Fruit fly (Drosophila melanogaster) whole organism, embryonic: ENCODE data around the gene CG12012.
A peak's percentile ranks its signal among the peaks of the same experiment; 100 is the strongest.

Experiments
- Bdp1 ChIP-seq: fragments of 200-800 bp; sonication (Bioruptor generic); optimal IDR thresholded peaks from 3 replicates; lab custom pipeline; 2016; ENCODE audit warnings: missing biosample characterization, missing genetic modification characterization
- CG11247 ChIP-seq: fragments of 200-800 bp; sonication (Bioruptor generic); IDR thresholded peaks from 2 replicates; pipeline ENCODE4 v1.3.6; 2022; ENCODE audit warnings: missing biosample characterization, missing genetic modification characterization
- CG11696 ChIP-seq: fragments of 200-800 bp; sonication (Bioruptor generic); IDR thresholded peaks from 2 replicates; pipeline ENCODE4 v1.3.6; 2022; ENCODE audit warnings: missing biosample characterization, missing genetic modification characterization
- CG12744 ChIP-seq: fragments of 200-800 bp; sonication (Bioruptor generic); optimal IDR thresholded peaks from 2 replicates; lab custom pipeline; 2016; ENCODE audit warnings: missing biosample characterization, missing genetic modification characterization
- CG13287 ChIP-seq: fragments of 200-800 bp; sonication (Bioruptor generic); IDR thresholded peaks from 2 replicates; pipeline ENCODE4 v1.3.6; 2022; ENCODE audit warnings: missing biosample characterization, missing genetic modification characterization; ENCODE audit not compliant: partially characterized antibody
- CG13296 ChIP-seq: fragments of 200-800 bp; sonication (Bioruptor generic); optimal IDR thresholded peaks from 3 replicates; lab custom pipeline; 2018; ENCODE audit warnings: missing biosample characterization, mild to moderate bottlenecking, missing genetic modification characterization
- CG1792 ChIP-seq: fragments of 200-800 bp; sonication (Bioruptor generic); optimal IDR thresholded peaks from 2 replicates; lab custom pipeline; 2016; ENCODE audit warnings: missing biosample characterization, missing genetic modification characterization
- CG18262 ChIP-seq: fragments of 200-800 bp; optimal IDR thresholded peaks from 3 replicates; lab custom pipeline; 2019; ENCODE audit warnings: missing biosample characterization, mild to moderate bottlenecking, missing genetic modification characterization, moderate library complexity
- CG2199 ChIP-seq: fragments of 200-800 bp; sonication (Bioruptor generic); IDR thresholded peaks from 3 replicates; pipeline ENCODE4 v1.3.6; 2022; ENCODE audit warnings: missing biosample characterization, missing genetic modification characterization
- CG30020 ChIP-seq: fragments of 200-800 bp; optimal IDR thresholded peaks from 2 replicates; lab custom pipeline; 2019; ENCODE audit warnings: missing biosample characterization, mild to moderate bottlenecking, missing genetic modification characterization, moderate library complexity
- CG4360 ChIP-seq: fragments of 200-800 bp; sonication (Bioruptor generic); IDR thresholded peaks from 2 replicates; pipeline ENCODE4 v1.3.6; 2022; ENCODE audit warnings: missing biosample characterization, missing genetic modification characterization
- CG6272 ChIP-seq: fragments of 200-800 bp; sonication (Bioruptor generic); IDR thresholded peaks from 2 replicates; pipeline ENCODE4 v1.3.6; 2022; ENCODE audit warnings: missing biosample characterization, missing genetic modification characterization
- CG6683 ChIP-seq: fragments of 200-800 bp; sonication (Bioruptor generic); optimal IDR thresholded peaks from 2 replicates; lab custom pipeline; 2017; ENCODE audit warnings: missing biosample characterization, mild to moderate bottlenecking, missing genetic modification characterization, missing genetic modification reagents
- CG7556 ChIP-seq: fragments of 200-800 bp; sonication (Bioruptor generic); optimal IDR thresholded peaks from 2 replicates; lab custom pipeline; 2017; ENCODE audit warnings: missing biosample characterization, mild to moderate bottlenecking, missing genetic modification characterization
- CG9215 ChIP-seq: fragments of 200-800 bp; sonication (Bioruptor generic); IDR thresholded peaks from 2 replicates; pipeline ENCODE4 v1.3.6; 2022; ENCODE audit warnings: missing biosample characterization, missing genetic modification characterization
- CHES-1-like ChIP-seq: fragments of 200-800 bp; sonication (Bioruptor generic); optimal IDR thresholded peaks from 2 replicates; lab custom pipeline; 2016; ENCODE audit warnings: missing biosample characterization, missing genetic modification characterization
- D ChIP-seq, 2 experiments: fragments of 200-800 bp in 1 of 2; fragments of >200 bp in 1 of 2; sonication (Bioruptor generic) in 1 of 2; optimal IDR thresholded peaks; 2 replicates in 1 of 2; 3 replicates in 1 of 2; lab custom pipeline; 2017; ENCODE audit warnings: mild to moderate bottlenecking in 1 of 2, missing biosample characterization in 1 of 2, missing genetic modification characterization in 1 of 2, missing genetic modification reagents in 1 of 2
- Dll ChIP-seq: fragments of 200-800 bp; sonication (Bioruptor generic); IDR thresholded peaks from 4 replicates; pipeline ENCODE4 v1.3.6; 2022; ENCODE audit warnings: missing biosample characterization, missing genetic modification characterization; ENCODE audit not compliant: partially characterized antibody
- H15 ChIP-seq: fragments of 200-800 bp; sonication (Bioruptor generic); IDR thresholded peaks from 3 replicates; pipeline ENCODE4 v1.3.6; 2022; ENCODE audit warnings: missing biosample characterization, missing genetic modification characterization
- HLHmδ ChIP-seq: fragments of 200-800 bp; sonication (Bioruptor generic); optimal IDR thresholded peaks from 2 replicates; lab custom pipeline; 2018; ENCODE audit warnings: missing biosample characterization, mild to moderate bottlenecking, missing genetic modification characterization, moderate library complexity
- Hand ChIP-seq: fragments of 200-800 bp; sonication (Bioruptor generic); optimal IDR thresholded peaks from 2 replicates; lab custom pipeline; 2017; ENCODE audit warnings: mild to moderate bottlenecking, missing biosample characterization, missing genetic modification reagents, missing genetic modification characterization
- Lpt ChIP-seq: fragments of >200 bp; optimal IDR thresholded peaks from 2 replicates; lab custom pipeline; 2018; ENCODE audit warnings: missing biosample characterization, missing genetic modification characterization
- MBD-R2 ChIP-seq: fragments of 200-800 bp; sonication (Bioruptor generic); IDR thresholded peaks from 2 replicates; pipeline ENCODE4 v1.3.6; 2022; ENCODE audit warnings: missing biosample characterization, missing genetic modification characterization
- Med ChIP-seq: fragments of 200-800 bp; sonication (Bioruptor generic); peaks from one replicate; lab custom pipeline; 2016; ENCODE audit warnings: missing biosample characterization, missing genetic modification characterization, mild to moderate bottlenecking, inconsistent platforms, moderate library complexity
- NC2α ChIP-seq: fragments of 200-800 bp; sonication (Bioruptor generic); optimal IDR thresholded peaks from 2 replicates; lab custom pipeline; 2016; ENCODE audit warnings: missing biosample characterization, missing genetic modification characterization
- Nf-YB ChIP-seq: fragments of 200-800 bp; sonication (Bioruptor generic); optimal IDR thresholded peaks from 3 replicates; lab custom pipeline; 2019; ENCODE audit warnings: missing biosample characterization, mild to moderate bottlenecking, missing genetic modification characterization, moderate library complexity
- Sox102F ChIP-seq: fragments of 200-800 bp; sonication (Bioruptor generic); optimal IDR thresholded peaks from 2 replicates; lab custom pipeline; 2018; ENCODE audit warnings: missing biosample characterization, mild to moderate bottlenecking, missing genetic modification characterization, moderate library complexity
- Sry-β ChIP-seq: fragments of 200-800 bp; sonication (Bioruptor generic); optimal IDR thresholded peaks from 2 replicates; lab custom pipeline; 2018; ENCODE audit warnings: missing biosample characterization, mild to moderate bottlenecking, missing genetic modification characterization, moderate library complexity
- Stat92E ChIP-seq, 3 experiments: fragments of >200 bp in 2 of 3; fragments of 200-800 bp in 1 of 3; sonication (Bioruptor generic) in 1 of 3; optimal IDR thresholded peaks; 2 replicates each; lab custom pipeline; 2017 to 2019; ENCODE audit warnings: missing biosample characterization in 3 of 3, missing genetic modification characterization in 3 of 3, mild to moderate bottlenecking in 1 of 3, moderate library complexity in 1 of 3
- Usf ChIP-seq: fragments of 200-800 bp; sonication (Bioruptor generic); optimal IDR thresholded peaks from 2 replicates; lab custom pipeline; 2017; ENCODE audit warnings: missing genotype, missing biosample characterization, missing genetic modification characterization
- ab ChIP-seq: fragments of 200-800 bp; sonication (Bioruptor generic); optimal IDR thresholded peaks from 2 replicates; lab custom pipeline; 2016; ENCODE audit warnings: missing biosample characterization, missing genetic modification characterization
- bsh ChIP-seq, 2 experiments: fragments of 200-800 bp; sonication (Bioruptor generic); optimal IDR thresholded peaks; 2 replicates each; lab custom pipeline; 2017 to 2018; ENCODE audit warnings: mild to moderate bottlenecking in 2 of 2, missing biosample characterization in 2 of 2, missing genetic modification characterization in 2 of 2, moderate library complexity in 1 of 2
- cad ChIP-seq: fragments of >200 bp; optimal IDR thresholded peaks from 2 replicates; lab custom pipeline; 2017; ENCODE audit warnings: missing biosample characterization, missing genetic modification characterization
- cato ChIP-seq: fragments of 200-800 bp; sonication (Bioruptor generic); optimal IDR thresholded peaks from 2 replicates; lab custom pipeline; 2016; ENCODE audit warnings: missing biosample characterization, missing genetic modification characterization, borderline replicate concordance
- cg ChIP-seq: fragments of 200-800 bp; sonication (Bioruptor generic); optimal IDR thresholded peaks from 3 replicates; lab custom pipeline; 2019; ENCODE audit warnings: missing biosample characterization, mild to moderate bottlenecking, missing genetic modification characterization, moderate library complexity
- chif ChIP-seq, 2 experiments: fragments of 200-800 bp; sonication (Bioruptor generic); optimal IDR thresholded peaks; 3 replicates each; lab custom pipeline; 2016; ENCODE audit warnings: missing biosample characterization in 2 of 2, missing genetic modification characterization in 2 of 2
- crc ChIP-seq: fragments of 200-800 bp; sonication (Bioruptor generic); optimal IDR thresholded peaks from 2 replicates; lab custom pipeline; 2016; ENCODE audit warnings: missing biosample characterization, missing genetic modification characterization
- dimm ChIP-seq: fragments of 200-800 bp; sonication (Bioruptor generic); IDR thresholded peaks from 2 replicates; pipeline ENCODE4 v1.3.6; 2022; ENCODE audit warnings: missing biosample characterization, missing genetic modification characterization
- dmrt11E ChIP-seq: fragments of 200-800 bp; sonication (Bioruptor generic); optimal IDR thresholded peaks from 3 replicates; lab custom pipeline; 2018; ENCODE audit warnings: missing biosample characterization, mild to moderate bottlenecking, missing genetic modification characterization, moderate library complexity
- grn ChIP-seq: fragments of 200-800 bp; sonication (Bioruptor generic); optimal IDR thresholded peaks from 3 replicates; lab custom pipeline; 2017; ENCODE audit warnings: missing biosample characterization, missing genetic modification characterization
- h ChIP-seq: fragments of >200 bp; optimal IDR thresholded peaks from 2 replicates; lab custom pipeline; 2017
- lola ChIP-seq, 3 experiments: fragments of >200 bp in 2 of 3; fragments of 200-800 bp in 1 of 3; sonication (Bioruptor generic) in 1 of 3; optimal IDR thresholded peaks; 2 replicates each; lab custom pipeline; 2017 to 2019; ENCODE audit warnings: missing biosample characterization in 3 of 3, missing genetic modification characterization in 3 of 3, mild to moderate bottlenecking in 1 of 3, moderate library complexity in 1 of 3
- pb ChIP-seq: fragments of 200-800 bp; sonication (Bioruptor generic); optimal IDR thresholded peaks from 3 replicates; lab custom pipeline; 2016; ENCODE audit warnings: missing biosample characterization, missing genetic modification characterization
- pros ChIP-seq: fragments of 200-800 bp; sonication (Bioruptor generic); optimal IDR thresholded peaks from 3 replicates; lab custom pipeline; 2019; ENCODE audit warnings: missing biosample characterization, mild to moderate bottlenecking, missing genetic modification characterization, moderate library complexity
- pzg ChIP-seq: fragments of 200-800 bp; sonication (Bioruptor generic); optimal IDR thresholded peaks from 3 replicates; lab custom pipeline; 2018; ENCODE audit warnings: missing biosample characterization, mild to moderate bottlenecking, missing genetic modification characterization, moderate library complexity
- ranshi ChIP-seq: fragments of 200-800 bp; sonication (Bioruptor generic); IDR thresholded peaks from 2 replicates; pipeline ENCODE4 v1.3.6; 2022; ENCODE audit warnings: missing biosample characterization, missing genetic modification characterization
- sens-2 ChIP-seq: fragments of 200-800 bp; sonication (Bioruptor generic); IDR thresholded peaks from 2 replicates; pipeline ENCODE4 v1.3.6; 2022; ENCODE audit warnings: missing biosample characterization, missing genetic modification characterization
- tx ChIP-seq: fragments of 200-800 bp; sonication (Bioruptor generic); optimal IDR thresholded peaks from 2 replicates; lab custom pipeline; 2016; ENCODE audit warnings: missing biosample characterization, missing genetic modification characterization
- zen ChIP-seq: fragments of 200-800 bp; sonication (Bioruptor generic); optimal IDR thresholded peaks from 3 replicates; lab custom pipeline; 2018; ENCODE audit warnings: missing biosample characterization, mild to moderate bottlenecking, missing genetic modification characterization, moderate library complexity

Gene CG12012

dm6 chr3L:3408796-3409625, 32.5 kb downstream of the CG12012 start (continued):
- TF ChIP-seq pzg (GFP tag; lab: Kevin White, UChicago) (no peak), tx (GFP tag; lab: Kevin White, UChicago) (no peak), ranshi (GFP tag; lab: Robert Waterston, UW) (no peak), pb (no peak), CG1792 (GFP tag; lab: Kevin White, UChicago) (no peak), grn (GFP tag; lab: Kevin White, UChicago) (peak; percentile 60), CG11247 (GFP tag; lab: Robert Waterston, UW) (no peak), lola (GFP tag; optimal IDR thresholded peaks at IDR 0.05; lab: Kevin White, UChicago) (peak in 1 of 3 experiments; percentile 24), Sry-β (GFP tag; lab: Kevin White, UChicago) (peak; percentile 75), chif (GFP tag; optimal IDR thresholded peaks at IDR 0.05; lab: Kevin White, UChicago) (no peak), CG18262 (tag; lab: Kevin White, UChicago) (peak; percentile 21), crc (GFP tag; lab: Kevin White, UChicago) (no peak), cg (GFP tag; lab: Kevin White, UChicago) (peak; percentile 90), D (optimal IDR thresholded peaks at IDR 0.05; lab: Kevin White, UChicago) (peak; percentile 82), D (GFP tag; optimal IDR thresholded peaks at IDR 0.05; lab: Kevin White, UChicago) (no peak), h (lab: Kevin White, UChicago) (no peak), CHES-1-like (GFP tag; lab: Kevin White, UChicago) (no peak), CG13296 (GFP tag; lab: Kevin White, UChicago) (no peak), dimm (no peak), dmrt11E (tag; lab: Kevin White, UChicago) (peak; percentile 32), Dll (GFP tag; lab: Robert Waterston, UW) (0 out of 4 replicates have a peak, but pooled peaks have one; percentile 34), CG4360 (GFP tag; lab: Robert Waterston, UW) (peak; percentile 78), zen (tag; lab: Kevin White, UChicago) (peak; percentile 77), Stat92E (GFP tag; optimal IDR thresholded peaks at IDR 0.05; lab: Kevin White, UChicago) (peak in 1 of 3 experiments; percentile 35), Sox102F (no peak), cad (no peak), Hand (GFP tag; lab: Kevin White, UChicago) (no peak), Bdp1 (GFP tag; lab: Kevin White, UChicago) (no peak), CG11696 (GFP tag; lab: Robert Waterston, UW) (no peak), MBD-R2 (no peak), Lpt (GFP tag; lab: Kevin White, UChicago) (no peak), HLHmδ (GFP tag; lab: Kevin White, UChicago) (peak; percentile 44), Nf-YB (GFP tag; lab: Kevin White, UChicago) (peak; percentile 41), bsh (GFP tag; optimal IDR thresholded peaks at IDR 0.05; lab: Kevin White, UChicago) (no peak), sens-2 (GFP tag; lab: Robert Waterston, UW) (no peak), H15 (GFP tag; lab: Robert Waterston, UW) (no peak), Med (GFP tag; lab: Kevin White, UChicago) (peak; percentile 25), CG6272 (GFP tag; lab: Robert Waterston, UW) (no peak), CG13287 (GFP tag; lab: Robert Waterston, UW) (no peak), Usf (no peak), CG2199 (GFP tag; lab: Robert Waterston, UW) (peak; percentile 66; the same call in 1 of the 3 replicates), CG9215 (GFP tag; lab: Robert Waterston, UW) (no peak), CG7556 (GFP tag; lab: Kevin White, UChicago) (no peak), CG30020 (tag; lab: Kevin White, UChicago) (no peak), CG6683 (GFP tag; lab: Kevin White, UChicago) (no peak), cato (GFP tag; lab: Kevin White, UChicago) (no peak), ab (GFP tag; lab: Kevin White, UChicago) (no peak), NC2α (GFP tag; lab: Kevin White, UChicago) (no peak), pros (GFP tag; lab: Kevin White, UChicago) (peak; percentile 85), CG12744 (GFP tag; lab: Kevin White, UChicago) (no peak)
